Worm (Caenorhabditis elegans) whole organism, L3 larva: Measurements from ENCODE around the gene npr-41.
"Not testable (repeated sequence)": the region's sequence is repeated elsewhere in the genome, so short reads cannot be mapped to it uniquely, and the experiment has no call there.

Source experiments
- ceh-28 ChIP-seq: fragments of 150-350 bp; optimal IDR thresholded peaks from 2 replicates; lab custom pipeline; 2014; ENCODE audit warnings: missing biosample characterization, missing genetic modification reagents, missing genetic modification characterization
- eor-1 ChIP-seq, 2 experiments: fragments of 150-350 bp; optimal IDR thresholded peaks; 2 replicates each; lab custom pipeline; 2014 to 2018; ENCODE audit warnings: missing biosample characterization in 2 of 2, missing genetic modification characterization in 2 of 2
- fkh-2 ChIP-seq: fragments of 150-350 bp; optimal IDR thresholded peaks from 2 replicates; lab custom pipeline; 2014; ENCODE audit warnings: missing biosample characterization, missing genetic modification reagents, missing genetic modification characterization
- lin-39 ChIP-seq: fragments of 150-350 bp; optimal IDR thresholded peaks from 2 replicates; lab custom pipeline; 2018; ENCODE audit warnings: missing biosample characterization, missing genetic modification reagents, missing genetic modification characterization
- lsy-12 ChIP-seq: sonication (generic microtip); optimal IDR thresholded peaks from 2 replicates; lab custom pipeline; 2016; ENCODE audit warnings: mild to moderate bottlenecking, missing genetic modification characterization, missing compliant biosample characterization
- mdl-1 ChIP-seq: fragments of 150-350 bp; optimal IDR thresholded peaks from 2 replicates; lab custom pipeline; 2014; ENCODE audit warnings: missing biosample characterization, missing genetic modification characterization
- pha-4 ChIP-seq: fragments of 150-350 bp; optimal IDR thresholded peaks from 2 replicates; lab custom pipeline; 2014; ENCODE audit warnings: missing biosample characterization, missing genetic modification reagents, missing genetic modification characterization
- pqm-1 ChIP-seq: fragments of 150-350 bp; optimal IDR thresholded peaks from 2 replicates; lab custom pipeline; 2017; ENCODE audit warnings: missing biosample characterization, missing genetic modification characterization, inconsistent platforms
- snpc-4 ChIP-seq: fragments of 150-350 bp; optimal IDR thresholded peaks from 2 replicates; lab custom pipeline; 2014; ENCODE audit warnings: missing biosample characterization, missing genetic modification characterization

Gene npr-41

DNA sequence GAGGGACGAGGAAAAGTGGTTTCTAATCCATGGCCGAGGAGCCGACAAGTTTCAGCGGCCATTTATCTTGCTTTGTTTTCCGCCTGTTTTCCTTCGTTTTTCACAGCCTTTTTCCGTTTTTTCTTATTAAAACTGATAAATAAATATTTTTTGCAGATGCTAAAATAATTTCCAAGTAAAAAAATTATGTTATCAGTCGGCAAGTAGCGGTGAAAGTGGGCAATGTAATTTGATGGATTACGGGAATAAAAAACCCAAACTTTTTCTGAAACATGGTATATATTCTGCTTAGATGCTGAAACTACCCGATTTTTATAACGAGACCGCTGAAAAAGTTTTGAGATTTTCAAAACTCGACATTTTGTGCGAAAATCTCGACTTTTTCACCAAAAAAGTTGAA is 41.5 kb downstream of the npr-41 start, which contains the start of gene dhgd-1:
dhgd-1 (minus strand) TSS at position 101 of the 400 bp plus-strand sequence.
- TF ChIP-seq fkh-2; ceh-28 (tag; lab: Kevin White, UChicago); eor-1 (tag; optimal IDR thresholded peaks at IDR 0.05; lab: Kevin White, UChicago): not testable (repeated sequence)

ce11 chrII:11555634-11556033 is 45.2 kb downstream of the npr-41 start, which contains the start of gene F54D5.24:
TSS of gene F54D5.24 (plus strand) at chrII:11555949.
- TF ChIP-seq eor-1 (tag; optimal IDR thresholded peaks at IDR 0.05; lab: Kevin White, UChicago): no peak
- peak; percentile 10 for TF ChIP-seq pha-4

DNA sequence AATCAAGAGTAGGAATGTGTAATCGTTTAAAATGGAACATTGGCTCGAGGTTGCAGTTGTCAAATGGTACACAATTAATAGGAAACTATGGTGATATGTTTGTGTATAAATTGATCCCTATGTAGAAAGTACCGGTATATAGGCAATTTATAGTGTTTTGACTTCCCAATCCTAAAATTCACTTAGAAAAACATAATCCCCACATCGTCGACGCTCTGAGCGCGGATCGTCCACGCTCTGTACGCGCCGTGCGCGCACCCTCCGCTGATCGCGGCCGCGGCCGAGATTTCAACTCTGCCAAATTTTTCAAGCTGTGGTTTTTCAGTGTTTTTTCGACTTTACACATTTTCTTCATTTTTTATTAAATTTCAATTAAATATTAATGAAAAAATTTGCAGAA is 45.9 kb downstream of the npr-41 start, which contains the start of gene F54D5.17:
F54D5.17 (plus strand) TSS at position 301 of the 400 bp plus-strand sequence.
- TF ChIP-seq lsy-12 (tag; lab: Kevin White, UChicago) (no peak), pqm-1 (tag; lab: Kevin White, UChicago) (no peak), lin-39 (tag; lab: Kevin White, UChicago) (no peak), snpc-4 (tag; lab: Kevin White, UChicago) (no peak), mdl-1 (tag; lab: Kevin White, UChicago) (no peak)
